Worm (Caenorhabditis elegans): ENCODE results near the gene crp-1.

- TF ChIP-seq flt-1 (GFP tag; IDR thresholded peaks at IDR 0.05) = no peak
- TF ChIP-seq tbx-37 (GFP tag; conservative IDR thresholded peaks at IDR 0.05) = no peak
- no peak for TF ChIP-seq ama-1 (optimal IDR thresholded peaks at IDR 0.05)
- TF ChIP-seq ceh-36 (tag; optimal IDR thresholded peaks at IDR 0.05) = no peak
- TF ChIP-seq hnd-1 (tag; optimal IDR thresholded peaks at IDR 0.05) = no peak
- no peak for TF ChIP-seq hmg-4 (GFP tag; optimal IDR thresholded peaks at IDR 0.05)
Measured at ce11 chrV:10440723-10441122, 37.6 kb upstream of the crp-1 start, which contains the start of gene snf-10.

Measured in whole organism, early embryonic.